Fruit fly (Drosophila melanogaster): ENCODE measurements around the gene Ypel.

DNA sequence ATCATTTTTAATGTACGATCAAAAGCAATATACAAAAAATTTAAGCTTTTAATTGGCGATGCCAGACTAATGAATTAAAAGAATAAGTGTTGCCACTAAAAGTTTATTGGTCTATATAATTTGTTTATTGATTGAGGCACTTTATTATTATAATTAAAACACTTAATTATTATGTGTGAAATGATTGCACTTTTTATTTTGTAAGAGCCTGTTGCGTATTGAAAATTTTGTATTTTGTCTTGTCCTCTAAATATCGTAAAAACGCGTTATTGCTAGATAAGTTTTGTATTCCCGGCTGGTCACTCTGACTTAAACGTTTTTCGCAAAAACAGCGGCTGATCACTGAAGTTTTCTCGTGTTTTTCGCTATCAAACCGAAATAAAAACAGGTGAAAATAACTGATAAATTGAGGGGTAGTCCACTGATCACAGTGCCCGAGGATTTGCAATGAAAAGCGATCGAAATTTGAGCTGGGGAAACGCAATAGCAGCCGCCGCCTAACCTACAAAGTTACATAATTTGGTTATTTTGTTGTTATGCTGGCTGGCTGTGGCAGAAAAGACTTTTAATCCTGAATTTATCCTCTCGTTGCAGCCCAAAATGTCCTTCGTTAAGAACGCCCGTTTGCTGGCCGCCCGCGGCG, 634 bp upstream of the Ypel start, which contains the start of gene ATPsyndelta:
- no peak for TF ChIP-seq h (optimal IDR thresholded peaks at IDR 0.05)
- TF ChIP-seq psq (optimal IDR thresholded peaks at IDR 0.05) = no peak
- TF ChIP-seq Sin3A (optimal IDR thresholded peaks at IDR 0.05) = no peak
- no peak for TF ChIP-seq Myc (optimal IDR thresholded peaks at IDR 0.05)
- no peak for TF ChIP-seq ttk (optimal IDR thresholded peaks at IDR 0.05)
- no peak for TF ChIP-seq insv (optimal IDR thresholded peaks at IDR 0.05)
